Worm (Caenorhabditis elegans): Measurements from ENCODE around the gene C52E2.5.

Gene C52E2.5

DNA sequence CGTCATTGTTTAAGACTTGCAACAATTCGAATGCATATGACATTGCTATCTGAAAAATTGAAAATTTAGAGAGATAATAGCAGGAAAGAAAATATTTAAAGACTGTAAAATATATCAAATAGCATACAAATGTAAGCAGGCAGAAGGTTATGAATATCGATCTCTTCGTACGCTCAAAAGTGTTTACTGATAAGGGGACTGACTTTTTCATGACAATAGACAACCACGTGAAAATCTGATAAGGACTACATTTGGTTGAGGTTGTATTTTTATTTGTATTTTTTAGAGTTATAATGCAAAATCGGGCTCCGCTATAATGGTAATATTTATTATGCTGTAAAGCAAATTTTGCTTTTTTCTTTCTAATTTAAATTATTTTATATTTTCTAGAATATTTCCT is at the start of gene C52E2.5, which contains the start of gene C52E2.4:
C52E2.5 (minus strand) TSS at position 43 of the 400 bp plus-strand sequence.
C52E2.4 (plus strand) TSS at position 252 of the 400 bp plus-strand sequence.
- TF ChIP-seq tra-4 (tag; optimal IDR thresholded peaks at IDR 0.05) (no peak), pes-1 (GFP tag; IDR thresholded peaks at IDR 0.05) (no peak), F13C5.2 (tag; optimal IDR thresholded peaks at IDR 0.05) (no peak), hmbx-1 (tag; optimal IDR thresholded peaks at IDR 0.05) (no peak), ets-7 (tag; optimal IDR thresholded peaks at IDR 0.05) (no peak), B0310.2 (tag; optimal IDR thresholded peaks at IDR 0.05) (no peak), flt-1 (GFP tag; IDR thresholded peaks at IDR 0.05) (no peak), ceh-36 (tag; optimal IDR thresholded peaks at IDR 0.05) (no peak), ama-1 (optimal IDR thresholded peaks at IDR 0.05) (no peak), aly-1 (tag; optimal IDR thresholded peaks at IDR 0.05) (no peak), scrt-1 (GFP tag; IDR thresholded peaks at IDR 0.05) (no peak)

DNA sequence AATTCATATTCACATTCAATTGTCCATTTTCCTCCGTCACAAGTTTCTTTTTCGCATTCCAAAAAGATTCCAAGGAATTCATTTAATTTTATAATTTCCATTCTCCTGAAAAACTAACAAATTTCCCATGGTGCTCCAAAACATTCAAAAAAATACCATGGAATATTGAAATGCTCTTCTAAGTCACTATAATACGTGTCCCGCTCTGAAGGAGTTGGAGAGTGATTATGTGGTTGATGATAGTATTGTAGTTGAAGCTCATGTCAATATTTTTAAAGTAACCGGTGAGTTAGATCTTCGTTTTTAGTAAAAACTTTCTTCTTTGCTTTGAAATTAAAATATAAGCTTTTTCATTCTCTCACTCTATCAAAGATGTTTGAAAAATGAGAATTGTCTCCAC is 47.9 kb upstream of the C52E2.5 start, which contains the start of gene math-9:
math-9 (minus strand) TSS at position 101 of the 400 bp plus-strand sequence.
- no peak for TF ChIP-seq ceh-36 (tag; optimal IDR thresholded peaks at IDR 0.05)
- TF ChIP-seq tbx-11 (GFP tag; IDR thresholded peaks at IDR 0.05): no peak
- TF ChIP-seq sea-1 (GFP tag; conservative IDR thresholded peaks at IDR 0.05): no peak
- TF ChIP-seq flt-1 (GFP tag; IDR thresholded peaks at IDR 0.05): no peak
- no peak for TF ChIP-seq hmg-4 (GFP tag; optimal IDR thresholded peaks at IDR 0.05)
- no peak for TF ChIP-seq ceh-13 (GFP tag; optimal IDR thresholded peaks at IDR 0.05)
- TF ChIP-seq ets-7 (tag; optimal IDR thresholded peaks at IDR 0.05): no peak
- no peak for TF ChIP-seq ama-1 (optimal IDR thresholded peaks at IDR 0.05)

DNA sequence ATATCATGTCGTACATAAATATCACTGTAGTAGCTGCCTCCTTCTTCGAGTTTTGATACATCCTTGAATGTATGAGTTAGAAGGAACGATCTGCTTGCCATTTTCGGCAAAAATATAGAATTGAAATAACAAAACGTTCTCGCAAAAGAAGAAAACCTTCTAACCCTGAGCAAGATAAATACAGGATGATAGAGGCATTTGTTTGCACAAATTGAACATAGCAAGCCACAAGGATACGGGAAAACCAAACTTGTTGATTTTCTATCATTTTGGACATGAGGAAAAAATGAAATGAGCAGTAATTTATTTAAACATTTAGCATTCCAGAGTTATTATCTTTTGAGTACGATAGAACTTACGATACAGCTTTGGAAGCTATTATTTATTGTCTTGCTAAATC is 46.3 kb upstream of the C52E2.5 start, which contains the start of gene math-8:
math-8 (minus strand) TSS at position 101 of the 400 bp plus-strand sequence.
- no peak for TF ChIP-seq aly-1 (tag; optimal IDR thresholded peaks at IDR 0.05)
- no peak for TF ChIP-seq ets-7 (tag; optimal IDR thresholded peaks at IDR 0.05)
- no peak for TF ChIP-seq tra-4 (tag; optimal IDR thresholded peaks at IDR 0.05)
- TF ChIP-seq ceh-13 (GFP tag; optimal IDR thresholded peaks at IDR 0.05): no peak
- no peak for TF ChIP-seq hnd-1 (tag; optimal IDR thresholded peaks at IDR 0.05)
- no peak for TF ChIP-seq B0310.2 (tag; optimal IDR thresholded peaks at IDR 0.05)
- TF ChIP-seq scrt-1 (GFP tag; IDR thresholded peaks at IDR 0.05): no peak
- no peak for TF ChIP-seq hmg-4 (GFP tag; optimal IDR thresholded peaks at IDR 0.05)
- TF ChIP-seq ama-1 (optimal IDR thresholded peaks at IDR 0.05): no peak
- TF ChIP-seq ceh-36 (tag; optimal IDR thresholded peaks at IDR 0.05): no peak
- TF ChIP-seq tbx-37 (GFP tag; conservative IDR thresholded peaks at IDR 0.05): no peak
- no peak for TF ChIP-seq pes-1 (GFP tag; IDR thresholded peaks at IDR 0.05)
- TF ChIP-seq hmbx-1 (tag; optimal IDR thresholded peaks at IDR 0.05): no peak
- no peak for TF ChIP-seq F13C5.2 (tag; optimal IDR thresholded peaks at IDR 0.05)
- TF ChIP-seq flt-1 (GFP tag; IDR thresholded peaks at IDR 0.05): no peak
- TF ChIP-seq tbx-11 (GFP tag; IDR thresholded peaks at IDR 0.05): no peak
- no peak for TF ChIP-seq sea-1 (GFP tag; conservative IDR thresholded peaks at IDR 0.05)

DNA sequence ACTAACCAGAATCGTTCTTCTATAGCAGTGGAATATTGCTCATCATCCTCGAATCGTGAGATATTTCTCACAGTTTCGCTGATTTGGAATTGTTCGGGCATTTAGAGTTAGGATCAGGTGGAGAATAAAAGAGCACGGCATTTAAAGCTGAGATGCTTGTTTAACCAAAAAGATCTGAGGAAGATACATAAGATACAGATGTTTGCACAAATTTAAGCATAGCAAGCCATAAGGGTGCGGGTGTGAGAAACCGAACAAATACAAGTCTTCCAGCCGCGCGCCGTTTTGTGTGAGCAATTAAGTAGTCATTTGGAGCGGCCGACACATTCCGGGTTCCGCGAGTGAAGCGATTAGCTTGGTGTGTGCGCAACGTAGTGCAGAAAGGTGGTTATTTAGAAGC is 43.6 kb upstream of the C52E2.5 start, which contains the start of gene math-7:
math-7 (minus strand) TSS at position 101 of the 400 bp plus-strand sequence.
- TF ChIP-seq B0310.2 (tag; optimal IDR thresholded peaks at IDR 0.05): no peak
- no peak for TF ChIP-seq aly-1 (tag; optimal IDR thresholded peaks at IDR 0.05)
- no peak for TF ChIP-seq hnd-1 (tag; optimal IDR thresholded peaks at IDR 0.05)
- TF ChIP-seq tbx-11 (GFP tag; IDR thresholded peaks at IDR 0.05): no peak
- TF ChIP-seq tra-4 (tag; optimal IDR thresholded peaks at IDR 0.05): no peak
- no peak for TF ChIP-seq ceh-13 (GFP tag; optimal IDR thresholded peaks at IDR 0.05)
- TF ChIP-seq hmg-4 (GFP tag; optimal IDR thresholded peaks at IDR 0.05): no peak
- TF ChIP-seq flt-1 (GFP tag; IDR thresholded peaks at IDR 0.05): no peak
- TF ChIP-seq F13C5.2 (tag; optimal IDR thresholded peaks at IDR 0.05): no peak
- no peak for TF ChIP-seq hmbx-1 (tag; optimal IDR thresholded peaks at IDR 0.05)

DNA sequence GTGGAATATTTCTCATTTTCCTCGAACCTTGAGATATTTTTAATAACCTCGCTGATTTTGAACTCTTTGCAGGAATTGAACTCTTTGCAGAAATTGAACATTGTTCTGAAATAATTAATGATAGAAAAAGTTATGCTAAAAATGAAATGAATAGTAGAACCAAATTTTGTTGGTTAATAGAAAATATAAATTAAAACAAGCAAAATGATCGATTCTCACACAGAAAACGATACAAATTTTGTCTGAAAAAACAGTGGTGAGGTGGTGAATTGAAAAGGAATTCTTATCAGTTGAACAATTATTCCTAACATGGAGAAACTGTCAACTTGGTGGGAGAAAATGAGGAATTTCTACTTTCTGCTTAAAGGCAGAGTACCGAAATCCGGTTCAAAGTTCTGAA is 41.9 kb upstream of the C52E2.5 start, which contains the start of gene math-6:
math-6 (minus strand) TSS at position 101 of the 400 bp plus-strand sequence.
- no peak for TF ChIP-seq hmbx-1 (tag; optimal IDR thresholded peaks at IDR 0.05)
- TF ChIP-seq flt-1 (GFP tag; IDR thresholded peaks at IDR 0.05): no peak
- TF ChIP-seq sea-1 (GFP tag; conservative IDR thresholded peaks at IDR 0.05): no peak
- no peak for TF ChIP-seq ceh-36 (tag; optimal IDR thresholded peaks at IDR 0.05)
- TF ChIP-seq ceh-13 (GFP tag; optimal IDR thresholded peaks at IDR 0.05): no peak
- no peak for TF ChIP-seq tbx-11 (GFP tag; IDR thresholded peaks at IDR 0.05)
- TF ChIP-seq F13C5.2 (tag; optimal IDR thresholded peaks at IDR 0.05): no peak
- no peak for TF ChIP-seq hmg-4 (GFP tag; optimal IDR thresholded peaks at IDR 0.05)
- no peak for TF ChIP-seq ets-7 (tag; optimal IDR thresholded peaks at IDR 0.05)
- no peak for TF ChIP-seq B0310.2 (tag; optimal IDR thresholded peaks at IDR 0.05)
- TF ChIP-seq tra-4 (tag; optimal IDR thresholded peaks at IDR 0.05): no peak
- TF ChIP-seq scrt-1 (GFP tag; IDR thresholded peaks at IDR 0.05): no peak
- no peak for TF ChIP-seq pes-1 (GFP tag; IDR thresholded peaks at IDR 0.05)
- TF ChIP-seq ama-1 (optimal IDR thresholded peaks at IDR 0.05): no peak
- TF ChIP-seq tbx-37 (GFP tag; conservative IDR thresholded peaks at IDR 0.05): no peak
- TF ChIP-seq hnd-1 (tag; optimal IDR thresholded peaks at IDR 0.05): no peak
- no peak for TF ChIP-seq aly-1 (tag; optimal IDR thresholded peaks at IDR 0.05)

DNA sequence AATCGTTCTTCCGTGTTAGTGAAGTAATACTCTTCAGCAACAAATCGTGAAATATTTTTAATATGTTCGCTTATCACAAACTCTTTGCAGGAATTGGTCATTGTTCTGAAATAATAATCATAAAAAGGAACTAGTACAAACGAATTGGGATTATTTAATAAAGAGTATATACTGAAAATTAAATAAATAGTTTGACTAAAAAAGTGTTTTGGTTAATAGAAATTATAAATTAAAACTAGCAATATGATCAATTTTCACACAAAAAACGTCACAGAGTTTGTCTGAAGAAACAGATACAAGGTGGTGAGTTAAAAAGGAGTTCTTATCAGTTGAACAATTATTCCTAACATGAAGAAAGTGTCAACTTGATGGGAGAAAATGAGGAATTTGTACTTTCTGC is 40.0 kb upstream of the C52E2.5 start, which contains the start of gene math-5:
math-5 (minus strand) TSS at position 101 of the 400 bp plus-strand sequence.
- TF ChIP-seq ets-7 (tag; optimal IDR thresholded peaks at IDR 0.05) (no peak), hmbx-1 (tag; optimal IDR thresholded peaks at IDR 0.05) (no peak), F13C5.2 (tag; optimal IDR thresholded peaks at IDR 0.05) (no peak), hmg-4 (GFP tag; optimal IDR thresholded peaks at IDR 0.05) (no peak), aly-1 (tag; optimal IDR thresholded peaks at IDR 0.05) (no peak), B0310.2 (tag; optimal IDR thresholded peaks at IDR 0.05) (no peak), tbx-11 (GFP tag; IDR thresholded peaks at IDR 0.05) (no peak), pes-1 (GFP tag; IDR thresholded peaks at IDR 0.05) (no peak), ceh-13 (GFP tag; optimal IDR thresholded peaks at IDR 0.05) (no peak), hnd-1 (tag; optimal IDR thresholded peaks at IDR 0.05) (no peak), tbx-37 (GFP tag; conservative IDR thresholded peaks at IDR 0.05) (no peak), scrt-1 (GFP tag; IDR thresholded peaks at IDR 0.05) (no peak), tra-4 (tag; optimal IDR thresholded peaks at IDR 0.05) (no peak), sea-1 (GFP tag; conservative IDR thresholded peaks at IDR 0.05) (no peak)

DNA sequence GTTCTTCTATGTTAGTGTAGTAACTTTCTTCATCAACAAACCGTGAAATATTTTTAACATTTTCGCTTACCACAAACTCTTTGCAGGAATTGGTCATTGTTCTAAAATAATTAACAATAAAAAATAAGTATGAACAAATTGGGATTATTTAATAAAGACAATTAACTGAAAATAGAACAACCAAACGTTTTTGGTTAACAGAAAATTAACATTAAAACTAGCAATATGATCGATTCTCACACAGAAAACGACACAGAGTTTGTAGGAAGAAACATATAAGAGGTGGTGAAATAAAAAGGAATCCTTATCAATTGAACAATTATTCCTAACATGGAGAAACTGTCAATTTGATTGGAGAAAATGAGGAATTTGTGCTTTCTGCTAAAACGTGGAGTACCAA is 35.9 kb upstream of the C52E2.5 start, which contains the start of gene math-16:
math-16 (minus strand) TSS at position 101 of the 400 bp plus-strand sequence.
- TF ChIP-seq ceh-13 (GFP tag; optimal IDR thresholded peaks at IDR 0.05) (no peak), sea-1 (GFP tag; conservative IDR thresholded peaks at IDR 0.05) (no peak), ets-7 (tag; optimal IDR thresholded peaks at IDR 0.05) (no peak), aly-1 (tag; optimal IDR thresholded peaks at IDR 0.05) (no peak), hmbx-1 (tag; optimal IDR thresholded peaks at IDR 0.05) (no peak), pes-1 (GFP tag; IDR thresholded peaks at IDR 0.05) (no peak), hnd-1 (tag; optimal IDR thresholded peaks at IDR 0.05) (no peak), F13C5.2 (tag; optimal IDR thresholded peaks at IDR 0.05) (no peak), hmg-4 (GFP tag; optimal IDR thresholded peaks at IDR 0.05) (no peak), tbx-37 (GFP tag; conservative IDR thresholded peaks at IDR 0.05) (no peak), tbx-11 (GFP tag; IDR thresholded peaks at IDR 0.05) (no peak), ceh-36 (tag; optimal IDR thresholded peaks at IDR 0.05) (no peak), B0310.2 (tag; optimal IDR thresholded peaks at IDR 0.05) (no peak), flt-1 (GFP tag; IDR thresholded peaks at IDR 0.05) (no peak), tra-4 (tag; optimal IDR thresholded peaks at IDR 0.05) (no peak)

All from whole organism, early embryonic.